Worm (Caenorhabditis elegans) whole organism, late embryonic: Measurements from ENCODE around the gene R11F4.1.

Experiments
- ama-1 ChIP-seq: fragments of 150-350 bp; optimal IDR thresholded peaks from 2 replicates; lab custom pipeline; 2014
- ceh-34 ChIP-seq: sonication (generic microtip); optimal IDR thresholded peaks from 2 replicates; lab custom pipeline; 2016; ENCODE audit warnings: mild to moderate bottlenecking, missing genetic modification characterization, missing compliant biosample characterization
- dmd-4 ChIP-seq: sonication (generic microtip); optimal IDR thresholded peaks from 2 replicates; lab custom pipeline; 2016; ENCODE audit warnings: borderline replicate concordance, missing genetic modification characterization, missing compliant biosample characterization
- dve-1 ChIP-seq: sonication (generic microtip); optimal IDR thresholded peaks from 2 replicates; lab custom pipeline; 2017; ENCODE audit warnings: antibody characterized with exemption, mild to moderate bottlenecking, missing genetic modification characterization, missing compliant biosample characterization
- elt-2 ChIP-seq: sonication (generic microtip); optimal IDR thresholded peaks from 2 replicates; lab custom pipeline; 2016; ENCODE audit warnings: missing genetic modification reagents, missing genetic modification characterization, missing compliant biosample characterization
- lin-11 ChIP-seq: fragments of 200-800 bp; sonication (Bioruptor generic); optimal IDR thresholded peaks from 2 replicates; lab custom pipeline; 2018; ENCODE audit warnings: mild to moderate bottlenecking, missing genetic modification characterization, missing compliant biosample characterization

- TF ChIP-seq dmd-4 (tag; lab: Kevin White, UChicago) (no peak), elt-2 (tag; lab: Kevin White, UChicago) (no peak), ama-1 (no peak), dve-1 (no peak), lin-11 (tag; lab: Kevin White, UChicago) (no peak), ceh-34 (tag; lab: Kevin White, UChicago) (no peak)
Measured at ce11 chrII:4045396-4045795, 46.3 kb upstream of the R11F4.1 start, which contains the start of gene K07D4.2.
